Fruit fly (Drosophila melanogaster) whole organism, prepupa: ENCODE data around the gene CG17239.
A peak's percentile ranks its signal among the peaks of the same experiment; 100 is the strongest.

ENCODE experiments used
- CG10631 ChIP-seq: fragments of 200-800 bp; sonication (Bioruptor generic); optimal IDR thresholded peaks from 2 replicates; lab custom pipeline; 2016; ENCODE audit warnings: missing biosample characterization, missing genetic modification characterization
- CG11294 ChIP-seq: fragments of 200-800 bp; sonication (Bioruptor generic); IDR thresholded peaks from 2 replicates; pipeline ENCODE4 v1.3.6; 2022; ENCODE audit warnings: missing biosample characterization, missing genetic modification characterization
- CG11902 ChIP-seq: fragments of 200-800 bp; sonication (Bioruptor generic); optimal IDR thresholded peaks from 3 replicates; lab custom pipeline; 2016; ENCODE audit warnings: missing biosample characterization, missing genetic modification characterization
- CG15336 ChIP-seq: fragments of 200-800 bp; sonication (Bioruptor generic); IDR thresholded peaks from 2 replicates; pipeline ENCODE4 v1.3.6; 2022; ENCODE audit warnings: missing biosample characterization, missing genetic modification characterization
- CG16779 ChIP-seq: fragments of 200-800 bp; sonication (Bioruptor generic); optimal IDR thresholded peaks from 3 replicates; lab custom pipeline; 2017; ENCODE audit warnings: missing biosample characterization, mild to moderate bottlenecking, missing genetic modification characterization
- CG3032 ChIP-seq: fragments of 200-800 bp; optimal IDR thresholded peaks from 2 replicates; lab custom pipeline; 2019; ENCODE audit warnings: missing biosample characterization, mild to moderate bottlenecking, missing genetic modification characterization, moderate library complexity
- CG32006 ChIP-seq: fragments of 200-800 bp; sonication (Bioruptor generic); optimal IDR thresholded peaks from 3 replicates; lab custom pipeline; 2017; ENCODE audit warnings: missing biosample characterization, mild to moderate bottlenecking, missing genetic modification characterization
- CG34406 ChIP-seq: fragments of 200-800 bp; sonication (Bioruptor generic); optimal IDR thresholded peaks from 3 replicates; lab custom pipeline; 2016; ENCODE audit warnings: missing biosample characterization, missing genetic modification characterization
- CG4318 ChIP-seq: fragments of 200-800 bp; sonication (Bioruptor generic); optimal IDR thresholded peaks from 3 replicates; lab custom pipeline; 2017; ENCODE audit warnings: missing biosample characterization, mild to moderate bottlenecking, missing genetic modification characterization
- CG6163 ChIP-seq: fragments of 200-800 bp; sonication (Bioruptor generic); IDR thresholded peaks from 3 replicates; pipeline ENCODE4 v1.3.6; 2022; ENCODE audit warnings: missing biosample characterization, missing genetic modification characterization
- CG6276 ChIP-seq: fragments of 200-800 bp; sonication (Bioruptor generic); optimal IDR thresholded peaks from 2 replicates; lab custom pipeline; 2017; ENCODE audit warnings: missing biosample characterization, mild to moderate bottlenecking, missing genetic modification characterization
- CG6792 ChIP-seq: fragments of 200-800 bp; sonication (Bioruptor generic); optimal IDR thresholded peaks from 3 replicates; lab custom pipeline; 2016; ENCODE audit warnings: missing biosample characterization, missing genetic modification characterization
- CG6854 ChIP-seq: fragments of 200-800 bp; sonication (Bioruptor generic); optimal IDR thresholded peaks from 2 replicates; lab custom pipeline; 2017; ENCODE audit warnings: missing biosample characterization, mild to moderate bottlenecking, missing genetic modification characterization
- CG8119 ChIP-seq: fragments of 200-800 bp; sonication (Bioruptor generic); IDR thresholded peaks from 3 replicates; pipeline ENCODE4 v1.3.6; 2022; ENCODE audit warnings: missing biosample characterization, missing genetic modification characterization
- CG8319 ChIP-seq: fragments of 200-800 bp; sonication (Bioruptor generic); optimal IDR thresholded peaks from 3 replicates; lab custom pipeline; 2016; ENCODE audit warnings: missing biosample characterization, missing genetic modification characterization
- CG8632 ChIP-seq: fragments of 200-800 bp; sonication (Bioruptor generic); optimal IDR thresholded peaks from 3 replicates; lab custom pipeline; 2016; ENCODE audit warnings: missing biosample characterization, missing genetic modification characterization
- Eip75B ChIP-seq: fragments of 200-800 bp; sonication (Bioruptor generic); optimal IDR thresholded peaks from 3 replicates; lab custom pipeline; 2016; ENCODE audit warnings: missing biosample characterization, missing genetic modification characterization
- Eip93F ChIP-seq: fragments of 200-800 bp; sonication (Bioruptor generic); optimal IDR thresholded peaks from 2 replicates; lab custom pipeline; 2016; ENCODE audit warnings: missing biosample characterization, mild to moderate bottlenecking, missing genetic modification characterization
- Ets96B ChIP-seq: fragments of 200-800 bp; optimal IDR thresholded peaks from 2 replicates; lab custom pipeline; 2019; ENCODE audit warnings: missing biosample characterization, mild to moderate bottlenecking, missing genetic modification characterization, moderate library complexity
- Gug ChIP-seq: fragments of 200-800 bp; sonication (Bioruptor generic); IDR thresholded peaks from 2 replicates; pipeline ENCODE4 v1.3.6; 2022; ENCODE audit warnings: missing biosample characterization, missing genetic modification characterization
- Hr39 ChIP-seq: fragments of 200-800 bp; sonication (Bioruptor generic); optimal IDR thresholded peaks from 2 replicates; lab custom pipeline; 2016; ENCODE audit warnings: missing biosample characterization, missing genetic modification characterization
- Hr4 ChIP-seq: fragments of 200-800 bp; sonication (Bioruptor generic); optimal IDR thresholded peaks from 3 replicates; lab custom pipeline; 2016; ENCODE audit warnings: missing biosample characterization, missing genetic modification characterization
- Lpt ChIP-seq: fragments of 200-800 bp; sonication (Bioruptor generic); optimal IDR thresholded peaks from 3 replicates; lab custom pipeline; 2016; ENCODE audit warnings: missing biosample characterization, missing genetic modification characterization
- Met ChIP-seq: fragments of 200-800 bp; sonication (Bioruptor generic); optimal IDR thresholded peaks from 3 replicates; lab custom pipeline; 2016; ENCODE audit warnings: missing biosample characterization, missing genetic modification characterization
- OdsH ChIP-seq: fragments of 200-800 bp; sonication (Bioruptor generic); optimal IDR thresholded peaks from 3 replicates; lab custom pipeline; 2016; ENCODE audit warnings: missing biosample characterization, missing genetic modification characterization
- Smox ChIP-seq: fragments of 200-800 bp; sonication (Bioruptor generic); optimal IDR thresholded peaks from 3 replicates; lab custom pipeline; 2016; ENCODE audit warnings: missing biosample characterization, missing genetic modification characterization
- Sox102F ChIP-seq: fragments of 200-800 bp; sonication (Bioruptor generic); optimal IDR thresholded peaks from 2 replicates; lab custom pipeline; 2016; ENCODE audit warnings: missing biosample characterization, mild to moderate bottlenecking, missing genetic modification characterization
- Sox14 ChIP-seq: fragments of 200-800 bp; sonication (Bioruptor generic); optimal IDR thresholded peaks from 3 replicates; lab custom pipeline; 2016; ENCODE audit warnings: missing biosample characterization, missing genetic modification characterization
- Sox15 ChIP-seq: fragments of 200-800 bp; sonication (Bioruptor generic); optimal IDR thresholded peaks from 3 replicates; lab custom pipeline; 2016; ENCODE audit warnings: missing biosample characterization, missing genetic modification characterization
- acj6 ChIP-seq: fragments of 200-800 bp; sonication (Bioruptor generic); optimal IDR thresholded peaks from 3 replicates; lab custom pipeline; 2016; ENCODE audit warnings: missing biosample characterization, missing genetic modification characterization
- cyc ChIP-seq: fragments of 200-800 bp; sonication (Bioruptor generic); optimal IDR thresholded peaks from 3 replicates; lab custom pipeline; 2016; ENCODE audit warnings: missing biosample characterization, missing genetic modification characterization
- dac ChIP-seq: fragments of 200-800 bp; sonication (Bioruptor generic); optimal IDR thresholded peaks from 2 replicates; lab custom pipeline; 2017; ENCODE audit warnings: missing biosample characterization, mild to moderate bottlenecking, missing genetic modification characterization
- dsx ChIP-seq: fragments of 200-800 bp; optimal IDR thresholded peaks from 3 replicates; lab custom pipeline; 2019; ENCODE audit warnings: missing biosample characterization, mild to moderate bottlenecking, missing genetic modification characterization, moderate library complexity; ENCODE audit not compliant: poor library complexity, severe bottlenecking
- eg ChIP-seq: fragments of 200-800 bp; sonication (Bioruptor generic); IDR thresholded peaks from 3 replicates; pipeline ENCODE4 v1.3.6; 2022; ENCODE audit warnings: missing biosample characterization, missing genetic modification characterization
- esn ChIP-seq: fragments of 200-800 bp; sonication (Bioruptor generic); optimal IDR thresholded peaks from 2 replicates; lab custom pipeline; 2016; ENCODE audit warnings: missing biosample characterization, mild to moderate bottlenecking, missing genetic modification characterization, moderate library complexity
- lz ChIP-seq: fragments of 200-800 bp; sonication (Bioruptor generic); optimal IDR thresholded peaks from 3 replicates; lab custom pipeline; 2016; ENCODE audit warnings: missing biosample characterization, missing genetic modification characterization
- net ChIP-seq: fragments of 200-800 bp; sonication (Bioruptor generic); optimal IDR thresholded peaks from 3 replicates; lab custom pipeline; 2016; ENCODE audit warnings: missing biosample characterization, missing genetic modification characterization
- salr ChIP-seq, 2 experiments: fragments of 200-800 bp; sonication (Bioruptor generic); optimal IDR thresholded peaks; 3 replicates each; lab custom pipeline; 2016 to 2018; ENCODE audit warnings: missing biosample characterization in 2 of 2, missing genetic modification characterization in 2 of 2, mild to moderate bottlenecking in 1 of 2
- ss ChIP-seq, 2 experiments: fragments of 200-800 bp; sonication (Bioruptor generic); optimal IDR thresholded peaks; 2 replicates in 1 of 2; 3 replicates in 1 of 2; lab custom pipeline; 2017 to 2018; ENCODE audit warnings: mild to moderate bottlenecking in 2 of 2, missing biosample characterization in 2 of 2, missing genetic modification characterization in 2 of 2, moderate library complexity in 1 of 2
- svp ChIP-seq: fragments of 200-800 bp; sonication (Bioruptor generic); peaks from one replicate; lab custom pipeline; 2016; ENCODE audit warnings: missing biosample characterization, missing genetic modification characterization

The CG17239 gene

dm6 chr2L:2239284-2239683 is 12.9 kb downstream of the CG17239 start, which contains the start of gene Tengl2:
TSS of gene Tengl2 (minus strand) at chr2L:2239384.
- no peak for TF ChIP-seq Sox15
- no peak for TF ChIP-seq CG8632 (GFP tag; lab: Kevin White, UChicago)
- no peak for TF ChIP-seq CG11902 (GFP tag; lab: Kevin White, UChicago)

dm6 chr2L:2238151-2238550 is 14.0 kb downstream of the CG17239 start, which contains the start of gene Tengl3:
TSS of gene Tengl3 (minus strand) at chr2L:2238251.
- TF ChIP-seq eg (GFP tag; lab: Robert Waterston, UW) (no peak), OdsH (GFP tag; lab: Kevin White, UChicago) (no peak), Ets96B (tag; lab: Kevin White, UChicago) (no peak), Sox14 (GFP tag; lab: Kevin White, UChicago) (no peak), Gug (GFP tag; lab: Robert Waterston, UW) (no peak), CG6163 (GFP tag; lab: Robert Waterston, UW) (no peak), Hr39 (GFP tag; lab: Kevin White, UChicago) (no peak), lz (no peak), CG10631 (GFP tag; lab: Kevin White, UChicago) (no peak), CG6276 (GFP tag; lab: Kevin White, UChicago) (no peak), Smox (no peak), CG8319 (GFP tag; lab: Kevin White, UChicago) (no peak), CG4318 (GFP tag; lab: Kevin White, UChicago) (no peak), Hr4 (no peak), CG3032 (no peak)

- no peak for TF ChIP-seq CG16779 (tag; lab: Kevin White, UChicago)
- TF ChIP-seq Met: no peak
- peak; percentile 13; the same call in 1 of the 2 replicates for TF ChIP-seq CG15336
- peak; percentile 13 for TF ChIP-seq CG3032
- no peak for TF ChIP-seq cyc (GFP tag; lab: Kevin White, UChicago)
- TF ChIP-seq salr (GFP tag; optimal IDR thresholded peaks at IDR 0.05; lab: Kevin White, UChicago): no peak
- TF ChIP-seq dac: no peak
- TF ChIP-seq net (GFP tag; lab: Kevin White, UChicago): no peak
- TF ChIP-seq CG11294 (GFP tag; lab: Robert Waterston, UW): no peak
- peak; percentile 40; the same call in 1 of the 3 replicates for TF ChIP-seq eg (GFP tag; lab: Robert Waterston, UW)
- TF ChIP-seq Gug (GFP tag; lab: Robert Waterston, UW): no peak
- TF ChIP-seq Sox102F: no peak
- TF ChIP-seq CG8119 (GFP tag; lab: Robert Waterston, UW): no peak
- TF ChIP-seq dsx: no peak
- peak; percentile 36 for TF ChIP-seq esn (GFP tag; lab: Kevin White, UChicago)
- no peak for TF ChIP-seq CG6276 (GFP tag; lab: Kevin White, UChicago)
- TF ChIP-seq Ets96B (tag; lab: Kevin White, UChicago): no peak
- TF ChIP-seq CG6792: no peak
- TF ChIP-seq CG34406 (GFP tag; lab: Kevin White, UChicago): no peak
- no peak for TF ChIP-seq CG10631 (GFP tag; lab: Kevin White, UChicago)
- TF ChIP-seq acj6 (GFP tag; lab: Kevin White, UChicago): no peak
- no peak for TF ChIP-seq CG6854 (GFP tag; lab: Kevin White, UChicago)
- no peak for TF ChIP-seq Hr39 (GFP tag; lab: Kevin White, UChicago)
- no peak for TF ChIP-seq Sox14 (GFP tag; lab: Kevin White, UChicago)
- TF ChIP-seq CG11902 (GFP tag; lab: Kevin White, UChicago): no peak
- TF ChIP-seq Lpt: no peak
- peak; percentile 9 for TF ChIP-seq Eip93F (GFP tag; lab: Kevin White, UChicago)
- TF ChIP-seq svp (GFP tag; lab: Kevin White, UChicago): peak; percentile 33
- no peak for TF ChIP-seq Hr4
- TF ChIP-seq CG32006 (GFP tag; lab: Kevin White, UChicago): no peak
- TF ChIP-seq Eip75B (GFP tag; lab: Kevin White, UChicago): no peak
- TF ChIP-seq CG8632 (GFP tag; lab: Kevin White, UChicago): no peak
- TF ChIP-seq ss (GFP tag; optimal IDR thresholded peaks at IDR 0.05; lab: Kevin White, UChicago): no peak
Observed at dm6 chr2L:2236722-2237121, 15.4 kb downstream of the CG17239 start, which contains the start of gene Sec24CD. TSS of gene Sec24CD (minus strand) at chr2L:2236844.
